Worm (Caenorhabditis elegans): ENCODE results near the gene F58G6.3.

The F58G6.3 gene

ce11 chrIV:9676535-9676934 is 23.2 kb downstream of the F58G6.3 start:
- TF ChIP-seq tra-4 (tag; optimal IDR thresholded peaks at IDR 0.05), result no peak
- no peak for TF ChIP-seq sea-1 (GFP tag; conservative IDR thresholded peaks at IDR 0.05)
- TF ChIP-seq aly-1 (tag; optimal IDR thresholded peaks at IDR 0.05), result no peak
- TF ChIP-seq flt-1 (GFP tag; IDR thresholded peaks at IDR 0.05), result no peak
- no peak for TF ChIP-seq tbx-37 (GFP tag; conservative IDR thresholded peaks at IDR 0.05)

ce11 chrIV:9677226-9677992 is 24.1 kb downstream of the F58G6.3 start:
- TF ChIP-seq F13C5.2 (tag; optimal IDR thresholded peaks at IDR 0.05) (no peak), hnd-1 (tag; optimal IDR thresholded peaks at IDR 0.05) (no peak)

ce11 chrIV:9678007-9678406 is 24.7 kb downstream of the F58G6.3 start:
- no peak for TF ChIP-seq F13C5.2 (tag; optimal IDR thresholded peaks at IDR 0.05)
- no peak for TF ChIP-seq tbx-37 (GFP tag; conservative IDR thresholded peaks at IDR 0.05)
- no peak for TF ChIP-seq tra-4 (tag; optimal IDR thresholded peaks at IDR 0.05)
- no peak for TF ChIP-seq hmbx-1 (tag; optimal IDR thresholded peaks at IDR 0.05)
- no peak for TF ChIP-seq ama-1 (optimal IDR thresholded peaks at IDR 0.05)
- TF ChIP-seq ets-7 (tag; optimal IDR thresholded peaks at IDR 0.05), result no peak
- no peak for TF ChIP-seq hnd-1 (tag; optimal IDR thresholded peaks at IDR 0.05)
- no peak for TF ChIP-seq ceh-13 (GFP tag; optimal IDR thresholded peaks at IDR 0.05)
- TF ChIP-seq pes-1 (GFP tag; IDR thresholded peaks at IDR 0.05), result no peak
- no peak for TF ChIP-seq ceh-36 (tag; optimal IDR thresholded peaks at IDR 0.05)
- TF ChIP-seq B0310.2 (tag; optimal IDR thresholded peaks at IDR 0.05), result no peak
- no peak for TF ChIP-seq scrt-1 (GFP tag; IDR thresholded peaks at IDR 0.05)
- no peak for TF ChIP-seq hmg-4 (GFP tag; optimal IDR thresholded peaks at IDR 0.05)
- TF ChIP-seq aly-1 (tag; optimal IDR thresholded peaks at IDR 0.05), result no peak
- no peak for TF ChIP-seq flt-1 (GFP tag; IDR thresholded peaks at IDR 0.05)
- no peak for TF ChIP-seq tbx-11 (GFP tag; IDR thresholded peaks at IDR 0.05)

- no peak for TF ChIP-seq scrt-1 (GFP tag; IDR thresholded peaks at IDR 0.05)
- TF ChIP-seq hmg-4 (GFP tag; optimal IDR thresholded peaks at IDR 0.05), result no peak
- no peak for TF ChIP-seq ceh-13 (GFP tag; optimal IDR thresholded peaks at IDR 0.05)
- TF ChIP-seq ets-7 (tag; optimal IDR thresholded peaks at IDR 0.05), result no peak
- TF ChIP-seq pes-1 (GFP tag; IDR thresholded peaks at IDR 0.05), result no peak
- no peak for TF ChIP-seq flt-1 (GFP tag; IDR thresholded peaks at IDR 0.05)
- no peak for TF ChIP-seq B0310.2 (tag; optimal IDR thresholded peaks at IDR 0.05)
- no peak for TF ChIP-seq hnd-1 (tag; optimal IDR thresholded peaks at IDR 0.05)
- TF ChIP-seq tbx-37 (GFP tag; conservative IDR thresholded peaks at IDR 0.05), result no peak
- TF ChIP-seq tra-4 (tag; optimal IDR thresholded peaks at IDR 0.05), result no peak
- TF ChIP-seq tbx-11 (GFP tag; IDR thresholded peaks at IDR 0.05), result no peak
- no peak for TF ChIP-seq F13C5.2 (tag; optimal IDR thresholded peaks at IDR 0.05)
- no peak for TF ChIP-seq hmbx-1 (tag; optimal IDR thresholded peaks at IDR 0.05)
- TF ChIP-seq ceh-36 (tag; optimal IDR thresholded peaks at IDR 0.05), result no peak
- no peak for TF ChIP-seq ama-1 (optimal IDR thresholded peaks at IDR 0.05)
Measured at ce11 chrIV:9679296-9679695, 26.0 kb downstream of the F58G6.3 start.

- no peak for TF ChIP-seq tra-4 (tag; optimal IDR thresholded peaks at IDR 0.05)
- TF ChIP-seq ets-7 (tag; optimal IDR thresholded peaks at IDR 0.05), result no peak
- no peak for TF ChIP-seq F13C5.2 (tag; optimal IDR thresholded peaks at IDR 0.05)
- no peak for TF ChIP-seq ceh-13 (GFP tag; optimal IDR thresholded peaks at IDR 0.05)
- TF ChIP-seq sea-1 (GFP tag; conservative IDR thresholded peaks at IDR 0.05), result no peak
- no peak for TF ChIP-seq hmbx-1 (tag; optimal IDR thresholded peaks at IDR 0.05)
- no peak for TF ChIP-seq ceh-36 (tag; optimal IDR thresholded peaks at IDR 0.05)
- no peak for TF ChIP-seq hmg-4 (GFP tag; optimal IDR thresholded peaks at IDR 0.05)
- no peak for TF ChIP-seq tbx-37 (GFP tag; conservative IDR thresholded peaks at IDR 0.05)
- no peak for TF ChIP-seq B0310.2 (tag; optimal IDR thresholded peaks at IDR 0.05)
- TF ChIP-seq pes-1 (GFP tag; IDR thresholded peaks at IDR 0.05), result no peak
- no peak for TF ChIP-seq hnd-1 (tag; optimal IDR thresholded peaks at IDR 0.05)
- no peak for TF ChIP-seq ama-1 (optimal IDR thresholded peaks at IDR 0.05)
- no peak for TF ChIP-seq flt-1 (GFP tag; IDR thresholded peaks at IDR 0.05)
Measured at ce11 chrIV:9680841-9681240, 27.5 kb downstream of the F58G6.3 start, which contains the start of gene ins-8. Gene ins-8 (minus strand): TSS chrIV:9680941.

- TF ChIP-seq ceh-13 (GFP tag; optimal IDR thresholded peaks at IDR 0.05) (no peak), ets-7 (tag; optimal IDR thresholded peaks at IDR 0.05) (no peak), ceh-36 (tag; optimal IDR thresholded peaks at IDR 0.05) (no peak), flt-1 (GFP tag; IDR thresholded peaks at IDR 0.05) (no peak), hmg-4 (GFP tag; optimal IDR thresholded peaks at IDR 0.05) (no peak), ama-1 (optimal IDR thresholded peaks at IDR 0.05) (no peak), pes-1 (GFP tag; IDR thresholded peaks at IDR 0.05) (no peak), aly-1 (tag; optimal IDR thresholded peaks at IDR 0.05) (no peak), scrt-1 (GFP tag; IDR thresholded peaks at IDR 0.05) (no peak), tbx-37 (GFP tag; conservative IDR thresholded peaks at IDR 0.05) (no peak)
Measured at ce11 chrIV:9682514-9682913, 29.2 kb downstream of the F58G6.3 start, which contains the start of gene ins-7. Gene ins-7 (minus strand): TSS chrIV:9682845.

ce11 chrIV:9683433-9683832 is 30.1 kb downstream of the F58G6.3 start, which contains the start of the genes htas-1 and ZK1251.3:
Gene htas-1 (minus strand): TSS chrIV:9683533.
Gene ZK1251.3 (plus strand): TSS chrIV:9683658.
- TF ChIP-seq tbx-11 (GFP tag; IDR thresholded peaks at IDR 0.05) (no peak), ama-1 (optimal IDR thresholded peaks at IDR 0.05) (no peak), aly-1 (tag; optimal IDR thresholded peaks at IDR 0.05) (no peak), hnd-1 (tag; optimal IDR thresholded peaks at IDR 0.05) (no peak), B0310.2 (tag; optimal IDR thresholded peaks at IDR 0.05) (no peak), tra-4 (tag; optimal IDR thresholded peaks at IDR 0.05) (no peak), scrt-1 (GFP tag; IDR thresholded peaks at IDR 0.05) (no peak), ceh-36 (tag; optimal IDR thresholded peaks at IDR 0.05) (no peak), hmbx-1 (tag; optimal IDR thresholded peaks at IDR 0.05) (no peak), F13C5.2 (tag; optimal IDR thresholded peaks at IDR 0.05) (no peak), pes-1 (GFP tag; IDR thresholded peaks at IDR 0.05) (no peak), tbx-37 (GFP tag; conservative IDR thresholded peaks at IDR 0.05) (no peak), sea-1 (GFP tag; conservative IDR thresholded peaks at IDR 0.05) (no peak), ets-7 (tag; optimal IDR thresholded peaks at IDR 0.05) (no peak)

Data from whole organism, early embryonic.